Fruit fly (Drosophila melanogaster) whole organism, prepupa: ENCODE results near the gene kek5.
A peak's percentile ranks its signal among the peaks of the same experiment; 100 is the strongest.

Experiments
- CG15336 ChIP-seq: fragments of 200-800 bp; sonication (Bioruptor generic); IDR thresholded peaks from 2 replicates; pipeline ENCODE4 v1.3.6; 2022; ENCODE audit warnings: missing biosample characterization, missing genetic modification characterization
- CG1621 ChIP-seq: fragments of 200-800 bp; sonication (Bioruptor generic); optimal IDR thresholded peaks from 3 replicates; lab custom pipeline; 2018; ENCODE audit warnings: missing biosample characterization, mild to moderate bottlenecking, missing genetic modification characterization
- fd85E ChIP-seq: fragments of 200-800 bp; sonication (Bioruptor generic); optimal IDR thresholded peaks from 3 replicates; lab custom pipeline; 2016; ENCODE audit warnings: missing biosample characterization, missing genetic modification characterization

dm6 chrX:19453138-19453537 lies 100.2 kb downstream of the kek5 start:
- TF ChIP-seq CG15336 (GFP tag; lab: Robert Waterston, UW) (no peak), fd85E (GFP tag; lab: Kevin White, UChicago) (no peak), CG1621 (tag; lab: Kevin White, UChicago) (peak; percentile 19)
